Fruit fly (Drosophila melanogaster): ENCODE measurements around the gene CG11000.

Gene CG11000

dm6 chr3R:5801703-5802436 is at the start of gene CG11000:
Gene CG11000 (plus strand): TSS chr3R:5802328.
- no peak for TF ChIP-seq CG12768 (GFP tag; optimal IDR thresholded peaks at IDR 0.05)
- TF ChIP-seq Mnt (GFP tag; optimal IDR thresholded peaks at IDR 0.05): no peak
- TF ChIP-seq CG33017 (tag; optimal IDR thresholded peaks at IDR 0.05): no peak
- TF ChIP-seq cic (GFP tag; optimal IDR thresholded peaks at IDR 0.05): peak; percentile 6
- no peak for TF ChIP-seq Hr96 (GFP tag; optimal IDR thresholded peaks at IDR 0.05)

dm6 chr3R:5754594-5754993 is 47.5 kb upstream of the CG11000 start, which contains the start of gene Dcps:
Gene Dcps (minus strand): TSS chr3R:5754774.
- TF ChIP-seq bab1 (GFP tag; optimal IDR thresholded peaks at IDR 0.05) (peak; percentile 32), kay (GFP tag; ENCODE audit: borderline replicate concordance) (peak; percentile 74), CG12768 (GFP tag; optimal IDR thresholded peaks at IDR 0.05) (no peak)

dm6 chr3R:5758624-5759209 is 43.4 kb upstream of the CG11000 start, which contains the start of gene Sec8:
Gene Sec8 (minus strand): TSS chr3R:5758997.
- no peak for TF ChIP-seq ovo (GFP tag; optimal IDR thresholded peaks at IDR 0.05)
- peak; percentile 31 for TF ChIP-seq Mnt (GFP tag; optimal IDR thresholded peaks at IDR 0.05)
- no peak for TF ChIP-seq toe (GFP tag; optimal IDR thresholded peaks at IDR 0.05)
- peak; percentile 2 for TF ChIP-seq pad (GFP tag; optimal IDR thresholded peaks at IDR 0.05)
- TF ChIP-seq CG7045 (GFP tag; optimal IDR thresholded peaks at IDR 0.05): no peak
- peak; percentile 25 for TF ChIP-seq Crg-1 (GFP tag; optimal IDR thresholded peaks at IDR 0.05)
- peak; percentile 7 for TF ChIP-seq CG33017 (tag; optimal IDR thresholded peaks at IDR 0.05)
- TF ChIP-seq CG14711 (tag; optimal IDR thresholded peaks at IDR 0.05): peak; percentile 25
- TF ChIP-seq bab1 (GFP tag; optimal IDR thresholded peaks at IDR 0.05): peak; percentile 63
- no peak for TF ChIP-seq kay (GFP tag; ENCODE audit: borderline replicate concordance)
- TF ChIP-seq CG1620 (GFP tag; optimal IDR thresholded peaks at IDR 0.05): peak; percentile 30
- TF ChIP-seq CG7101 (tag; optimal IDR thresholded peaks at IDR 0.05): peak; percentile 45
- TF ChIP-seq Hr96 (GFP tag; optimal IDR thresholded peaks at IDR 0.05): peak; percentile 24
- TF ChIP-seq cic (GFP tag; optimal IDR thresholded peaks at IDR 0.05): no peak
- TF ChIP-seq CG11617 (GFP tag; optimal IDR thresholded peaks at IDR 0.05): peak; percentile 8

- TF ChIP-seq CG12768 (GFP tag; optimal IDR thresholded peaks at IDR 0.05): peak; percentile 22
- TF ChIP-seq bab1 (GFP tag; optimal IDR thresholded peaks at IDR 0.05): no peak
- TF ChIP-seq CG7101 (tag; optimal IDR thresholded peaks at IDR 0.05): peak; percentile 64
- no peak for TF ChIP-seq Clk (GFP tag; optimal IDR thresholded peaks at IDR 0.05)
Observed at dm6 chr3R:5760980-5761379, 41.1 kb upstream of the CG11000 start.

- TF ChIP-seq CG14711 (tag; optimal IDR thresholded peaks at IDR 0.05) (no peak), Mnt (GFP tag; optimal IDR thresholded peaks at IDR 0.05) (no peak), CG7045 (GFP tag; optimal IDR thresholded peaks at IDR 0.05) (no peak)
Observed at dm6 chr3R:5771614-5772202, 30.4 kb upstream of the CG11000 start.

dm6 chr3R:5772433-5772832 is 29.7 kb upstream of the CG11000 start:
- TF ChIP-seq CG5204 (GFP tag; optimal IDR thresholded peaks at IDR 0.05) (peak; percentile 28), CG12768 (GFP tag; optimal IDR thresholded peaks at IDR 0.05) (peak; percentile 25), cic (GFP tag; optimal IDR thresholded peaks at IDR 0.05) (no peak), Hr96 (GFP tag; optimal IDR thresholded peaks at IDR 0.05) (no peak), CG11617 (GFP tag; optimal IDR thresholded peaks at IDR 0.05) (no peak), CG14711 (tag; optimal IDR thresholded peaks at IDR 0.05) (no peak), Crg-1 (GFP tag; optimal IDR thresholded peaks at IDR 0.05) (no peak), CG7101 (tag; optimal IDR thresholded peaks at IDR 0.05) (no peak), CG7045 (GFP tag; optimal IDR thresholded peaks at IDR 0.05) (no peak), CG33017 (tag; optimal IDR thresholded peaks at IDR 0.05) (no peak), bab1 (GFP tag; optimal IDR thresholded peaks at IDR 0.05) (no peak)

dm6 chr3R:5778731-5779593 is 23.2 kb upstream of the CG11000 start, which contains the start of gene jagn:
Gene jagn (plus strand): TSS chr3R:5779315.
- no peak for TF ChIP-seq CG5204 (GFP tag; optimal IDR thresholded peaks at IDR 0.05)
- peak; percentile 96 for TF ChIP-seq ovo (GFP tag; optimal IDR thresholded peaks at IDR 0.05)
- TF ChIP-seq CG1620 (GFP tag; optimal IDR thresholded peaks at IDR 0.05): peak; percentile 55
- TF ChIP-seq Mnt (GFP tag; optimal IDR thresholded peaks at IDR 0.05): peak; percentile 54
- TF ChIP-seq Crg-1 (GFP tag; optimal IDR thresholded peaks at IDR 0.05): peak; percentile 29
- peak; percentile 59 for TF ChIP-seq bab1 (GFP tag; optimal IDR thresholded peaks at IDR 0.05)
- peak; percentile 45 for TF ChIP-seq CG11617 (GFP tag; optimal IDR thresholded peaks at IDR 0.05)
- TF ChIP-seq CG14711 (tag; optimal IDR thresholded peaks at IDR 0.05): no peak
- TF ChIP-seq CG7101 (tag; optimal IDR thresholded peaks at IDR 0.05): peak; percentile 44
- no peak for TF ChIP-seq CG33017 (tag; optimal IDR thresholded peaks at IDR 0.05)
- TF ChIP-seq CG12768 (GFP tag; optimal IDR thresholded peaks at IDR 0.05): no peak
- TF ChIP-seq Hr96 (GFP tag; optimal IDR thresholded peaks at IDR 0.05): peak; percentile 72
- TF ChIP-seq tj (GFP tag; optimal IDR thresholded peaks at IDR 0.05): peak; percentile 28
- no peak for TF ChIP-seq Clk (GFP tag; optimal IDR thresholded peaks at IDR 0.05)
- no peak for TF ChIP-seq cic (GFP tag; optimal IDR thresholded peaks at IDR 0.05)
- TF ChIP-seq pad (GFP tag; optimal IDR thresholded peaks at IDR 0.05): peak; percentile 99
- TF ChIP-seq CG7045 (GFP tag; optimal IDR thresholded peaks at IDR 0.05): peak; percentile 49
- no peak for TF ChIP-seq kay (GFP tag; ENCODE audit: borderline replicate concordance)
- peak; percentile 83 for TF ChIP-seq toe (GFP tag; optimal IDR thresholded peaks at IDR 0.05)
- TF ChIP-seq cnc (optimal IDR thresholded peaks at IDR 0.05): no peak

Measured in whole organism, adult.